Worm (Caenorhabditis elegans): ENCODE results near the gene F49C5.3.

DNA sequence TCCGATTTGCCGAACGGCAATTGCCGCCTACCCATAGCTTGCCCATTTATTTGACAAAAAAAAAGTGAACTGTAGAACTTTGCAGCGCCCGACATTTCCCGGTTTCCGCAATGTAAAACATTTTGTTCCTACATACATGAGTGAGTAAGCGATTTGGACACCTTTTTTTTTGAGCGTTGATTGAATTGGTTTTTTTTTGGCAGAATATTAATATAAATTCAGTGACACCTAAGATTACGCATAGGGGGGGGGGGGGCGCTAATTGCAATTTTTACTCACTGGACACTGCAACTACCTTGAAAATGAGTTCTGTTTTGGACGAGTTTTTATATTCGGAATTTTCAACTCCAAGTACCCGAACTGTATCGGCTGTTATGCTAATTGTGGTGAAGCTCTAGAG lies 10.8 kb upstream of the F49C5.3 start, which contains the start of gene srx-118:
- TF ChIP-seq elt-1 (tag; optimal IDR thresholded peaks at IDR 0.05; ENCODE audit: borderline replicate concordance, insufficient read depth) = no peak
- no peak for TF ChIP-seq nhr-76 (tag; optimal IDR thresholded peaks at IDR 0.05)
- TF ChIP-seq mls-2 (tag; optimal IDR thresholded peaks at IDR 0.05) = no peak
- no peak for TF ChIP-seq unc-62 (GFP tag; optimal IDR thresholded peaks at IDR 0.05)
- no peak for TF ChIP-seq nhr-237 (tag; optimal IDR thresholded peaks at IDR 0.05)
- no peak for TF ChIP-seq ztf-11 (tag; optimal IDR thresholded peaks at IDR 0.05)
- TF ChIP-seq lin-13 (tag; optimal IDR thresholded peaks at IDR 0.05) = no peak
- TF ChIP-seq mep-1 (tag; optimal IDR thresholded peaks at IDR 0.05) = no peak
- TF ChIP-seq unc-39 (tag; optimal IDR thresholded peaks at IDR 0.05) = no peak
- no peak for TF ChIP-seq M03D4.4 (tag; optimal IDR thresholded peaks at IDR 0.05)
- TF ChIP-seq ces-1 (GFP tag; optimal IDR thresholded peaks at IDR 0.05) = no peak
- TF ChIP-seq pha-4 (tag; optimal IDR thresholded peaks at IDR 0.05) = no peak
- no peak for TF ChIP-seq lsy-2 (tag; optimal IDR thresholded peaks at IDR 0.05)
- no peak for TF ChIP-seq sem-2 (GFP tag; optimal IDR thresholded peaks at IDR 0.05)
